Fruit fly (Drosophila melanogaster): ENCODE data around the gene CG8036.

The CG8036 gene

dm6 chr3R:8715851-8716550 is 48.3 kb downstream of the CG8036 start, which contains the start of gene TMEM216 (continued):
- TF ChIP-seq CG9727 (GFP tag; optimal IDR thresholded peaks at IDR 0.05): no peak
- TF ChIP-seq vnd (GFP tag; IDR thresholded peaks at IDR 0.05; ENCODE audit: partially characterized antibody): 0 out of 3 replicates have a peak, but pooled peaks have one; percentile 34
- no peak for TF ChIP-seq D (optimal IDR thresholded peaks at IDR 0.05)
- TF ChIP-seq D (GFP tag; optimal IDR thresholded peaks at IDR 0.05): no peak
- TF ChIP-seq CG2889 (GFP tag; IDR thresholded peaks at IDR 0.05): no peak
- peak; percentile 66 for TF ChIP-seq bbx (GFP tag; IDR thresholded peaks at IDR 0.05; ENCODE audit: partially characterized antibody)
- TF ChIP-seq Awh (GFP tag; IDR thresholded peaks at IDR 0.05): no peak
- TF ChIP-seq repo (GFP tag; optimal IDR thresholded peaks at IDR 0.05): no peak
- no peak for TF ChIP-seq CG2875 (GFP tag; optimal IDR thresholded peaks at IDR 0.05)
- peak; percentile 43; the same call in 1 of the 3 replicates for TF ChIP-seq CG34422 (GFP tag; IDR thresholded peaks at IDR 0.05)
- TF ChIP-seq CG5953 (GFP tag; IDR thresholded peaks at IDR 0.05): no peak
- TF ChIP-seq Pdp1 (GFP tag; optimal IDR thresholded peaks at IDR 0.05): peak in 1 of 2 experiments; percentile 100
- TF ChIP-seq CG4707 (GFP tag; optimal IDR thresholded peaks at IDR 0.05): no peak
- no peak for TF ChIP-seq CG10274 (GFP tag; optimal IDR thresholded peaks at IDR 0.05)
- no peak for TF ChIP-seq rib (GFP tag; IDR thresholded peaks at IDR 0.05)
- peak; percentile 65 for TF ChIP-seq trem (tag; optimal IDR thresholded peaks at IDR 0.05)
- no peak for TF ChIP-seq fd64A (GFP tag; optimal IDR thresholded peaks at IDR 0.05)
- no peak for TF ChIP-seq nom (GFP tag; optimal IDR thresholded peaks at IDR 0.05)
- TF ChIP-seq CG7963 (GFP tag; IDR thresholded peaks at IDR 0.05; ENCODE audit: partially characterized antibody): 0 out of 3 replicates have a peak, but pooled peaks have one; percentile 40
- peak; percentile 4 for TF ChIP-seq CG12155 (GFP tag; optimal IDR thresholded peaks at IDR 0.05)
- peak; percentile 12 for TF ChIP-seq phol (tag; optimal IDR thresholded peaks at IDR 0.05)
- peak; percentile 80 for TF ChIP-seq CG2116 (GFP tag; optimal IDR thresholded peaks at IDR 0.05)
- TF ChIP-seq dan (GFP tag; IDR thresholded peaks at IDR 0.05): no peak
- TF ChIP-seq CG12769 (tag; optimal IDR thresholded peaks at IDR 0.05): peak; percentile 33
- TF ChIP-seq CG4617 (GFP tag; optimal IDR thresholded peaks at IDR 0.05; ENCODE audit: borderline replicate concordance): peak; percentile 46
- TF ChIP-seq br (optimal IDR thresholded peaks at IDR 0.05): no peak
- no peak for TF ChIP-seq dati (GFP tag; IDR thresholded peaks at IDR 0.05)
- TF ChIP-seq CG43689 (GFP tag; IDR thresholded peaks at IDR 0.05): no peak
- no peak for TF ChIP-seq al (GFP tag; IDR thresholded peaks at IDR 0.05)
- no peak for TF ChIP-seq CrebB (tag; optimal IDR thresholded peaks at IDR 0.05)
- TF ChIP-seq Eip74EF (GFP tag; optimal IDR thresholded peaks at IDR 0.05): no peak
- peak; percentile 76 for TF ChIP-seq Lhr (GFP tag; optimal IDR thresholded peaks at IDR 0.05)
- TF ChIP-seq Bteb2 (GFP tag; optimal IDR thresholded peaks at IDR 0.05): no peak
- no peak for TF ChIP-seq cato (GFP tag; optimal IDR thresholded peaks at IDR 0.05; ENCODE audit: borderline replicate concordance)
- no peak for TF ChIP-seq CG15479 (GFP tag; optimal IDR thresholded peaks at IDR 0.05)
- peak; percentile 56 for TF ChIP-seq CG8924 (tag; optimal IDR thresholded peaks at IDR 0.05)
- TF ChIP-seq Dfd (GFP tag; optimal IDR thresholded peaks at IDR 0.05): no peak
- TF ChIP-seq CG2199 (GFP tag; IDR thresholded peaks at IDR 0.05): no peak
- TF ChIP-seq B-H2 (GFP tag; optimal IDR thresholded peaks at IDR 0.05): no peak
- peak; percentile 49; the same call in 2 of the 3 replicates for TF ChIP-seq CG16813 (GFP tag; IDR thresholded peaks at IDR 0.05; ENCODE audit: partially characterized antibody)
- no peak for TF ChIP-seq CG7839 (tag; optimal IDR thresholded peaks at IDR 0.05)
- peak; percentile 21 for TF ChIP-seq Hr3 (GFP tag; optimal IDR thresholded peaks at IDR 0.05)
- no peak for TF ChIP-seq CG3726 (GFP tag; IDR thresholded peaks at IDR 0.05)
- TF ChIP-seq Adf1 (GFP tag; IDR thresholded peaks at IDR 0.05): no peak
- no peak for TF ChIP-seq CG6813 (GFP tag; optimal IDR thresholded peaks at IDR 0.05)
- TF ChIP-seq Mad (GFP tag; optimal IDR thresholded peaks at IDR 0.05): peak; percentile 25
- no peak for TF ChIP-seq CG12391 (tag; optimal IDR thresholded peaks at IDR 0.05)
- no peak for TF ChIP-seq CG3065 (GFP tag; optimal IDR thresholded peaks at IDR 0.05)
- no peak for TF ChIP-seq cas (GFP tag; IDR thresholded peaks at IDR 0.05)

Measured in whole organism, embryonic.